Worm (Caenorhabditis elegans) whole organism, mixed stage, embryonic: ENCODE data around the gene htrl-1.

Experiments used
- M03D4.4 ChIP-seq: sonication (generic microtip); optimal IDR thresholded peaks from 2 replicates; lab custom pipeline; 2017; ENCODE audit warnings: mild to moderate bottlenecking, missing genetic modification characterization, missing compliant biosample characterization
- blmp-1 ChIP-seq: fragments of 150-350 bp; optimal IDR thresholded peaks from 2 replicates; lab custom pipeline; 2014; ENCODE audit warnings: missing biosample characterization, missing genetic modification characterization
- ceh-39 ChIP-seq: fragments of 150-350 bp; optimal IDR thresholded peaks from 2 replicates; lab custom pipeline; 2014; ENCODE audit warnings: missing biosample characterization, missing genetic modification characterization
- ceh-43 ChIP-seq: fragments of 200-800 bp; sonication (Bioruptor generic); optimal IDR thresholded peaks from 2 replicates; lab custom pipeline; 2018; ENCODE audit warnings: mild to moderate bottlenecking, missing genetic modification characterization, moderate library complexity, missing compliant biosample characterization
- ceh-83 ChIP-seq: fragments of 200-800 bp; sonication (Bioruptor generic); optimal IDR thresholded peaks from 2 replicates; lab custom pipeline; 2018; ENCODE audit warnings: mild to moderate bottlenecking, missing genetic modification characterization, missing compliant biosample characterization
- ces-1 ChIP-seq: fragments of 150-350 bp; optimal IDR thresholded peaks from 2 replicates; lab custom pipeline; 2014; ENCODE audit warnings: missing biosample characterization, missing genetic modification reagents, missing genetic modification characterization
- cnd-1 ChIP-seq: fragments of 200-800 bp; sonication (Bioruptor generic); optimal IDR thresholded peaks from 2 replicates; lab custom pipeline; 2018; ENCODE audit warnings: mild to moderate bottlenecking, missing genetic modification characterization, missing compliant biosample characterization
- drap-1 ChIP-seq: fragments of 200-800 bp; sonication (Bioruptor generic); optimal IDR thresholded peaks from 3 replicates; lab custom pipeline; 2018; ENCODE audit warnings: mild to moderate bottlenecking, missing genetic modification characterization, missing compliant biosample characterization
- elt-1 ChIP-seq: sonication (generic microtip); optimal IDR thresholded peaks from 2 replicates; lab custom pipeline; 2017; ENCODE audit warnings: missing genetic modification characterization, mild to moderate bottlenecking, missing compliant biosample characterization, antibody characterized with exemption, moderate library complexity, borderline replicate concordance; ENCODE audit not compliant: insufficient read depth
- elt-3 ChIP-seq: fragments of 150-350 bp; optimal IDR thresholded peaks from 2 replicates; lab custom pipeline; 2014; ENCODE audit warnings: missing biosample characterization, missing genetic modification characterization
- flh-1 ChIP-seq: fragments of 200-800 bp; sonication (Bioruptor generic); optimal IDR thresholded peaks from 2 replicates; lab custom pipeline; 2018; ENCODE audit warnings: mild to moderate bottlenecking, missing genetic modification characterization, moderate library complexity, missing compliant biosample characterization
- ham-2 ChIP-seq: fragments of 200-800 bp; sonication (Bioruptor generic); optimal IDR thresholded peaks from 2 replicates; lab custom pipeline; 2018; ENCODE audit warnings: mild to moderate bottlenecking, missing genetic modification characterization, missing compliant biosample characterization
- hlh-1 ChIP-seq: fragments of 150-350 bp; optimal IDR thresholded peaks from 2 replicates; lab custom pipeline; 2014; ENCODE audit warnings: missing biosample characterization, missing genetic modification reagents, missing genetic modification characterization
- lin-13 ChIP-seq: fragments of 150-350 bp; optimal IDR thresholded peaks from 2 replicates; lab custom pipeline; 2014; ENCODE audit warnings: missing biosample characterization, missing genetic modification characterization
- lin-32 ChIP-seq: fragments of 200-800 bp; sonication (Bioruptor generic); optimal IDR thresholded peaks from 2 replicates; lab custom pipeline; 2018; ENCODE audit warnings: mild to moderate bottlenecking, missing genetic modification characterization, missing compliant biosample characterization
- lsy-2 ChIP-seq: fragments of 150-350 bp; optimal IDR thresholded peaks from 2 replicates; lab custom pipeline; 2014; ENCODE audit warnings: missing biosample characterization, missing genetic modification characterization
- mab-5 ChIP-seq: fragments of 150-350 bp; optimal IDR thresholded peaks from 2 replicates; lab custom pipeline; 2014; ENCODE audit warnings: missing biosample characterization, missing genetic modification characterization
- mep-1 ChIP-seq: fragments of 150-350 bp; optimal IDR thresholded peaks from 2 replicates; lab custom pipeline; 2017; ENCODE audit warnings: missing biosample characterization, missing genetic modification reagents, missing genetic modification characterization, inconsistent platforms
- mls-2 ChIP-seq: sonication (generic microtip); optimal IDR thresholded peaks from 2 replicates; lab custom pipeline; 2016; ENCODE audit warnings: mild to moderate bottlenecking, missing genetic modification characterization, moderate library complexity, missing compliant biosample characterization
- nhr-12 ChIP-seq: fragments of 150-350 bp; optimal IDR thresholded peaks from 2 replicates; lab custom pipeline; 2014; ENCODE audit warnings: missing biosample characterization, missing genetic modification characterization
- pha-4 ChIP-seq: fragments of 150-350 bp; optimal IDR thresholded peaks from 2 replicates; lab custom pipeline; 2018; ENCODE audit warnings: missing biosample characterization, missing genetic modification reagents, missing genetic modification characterization
- sem-2 ChIP-seq: fragments of 200-800 bp; sonication (Bioruptor generic); optimal IDR thresholded peaks from 2 replicates; lab custom pipeline; 2018; ENCODE audit warnings: mild to moderate bottlenecking, missing genetic modification characterization, missing compliant biosample characterization
- sptf-1 ChIP-seq: sonication (generic microtip); optimal IDR thresholded peaks from 2 replicates; lab custom pipeline; 2017; ENCODE audit warnings: mild to moderate bottlenecking, missing genetic modification characterization, moderate library complexity, missing compliant biosample characterization
- tbx-8 ChIP-seq: fragments of 200-800 bp; sonication (Bioruptor generic); optimal IDR thresholded peaks from 2 replicates; lab custom pipeline; 2018; ENCODE audit warnings: mild to moderate bottlenecking, missing genetic modification characterization, moderate library complexity, missing compliant biosample characterization
- unc-120 ChIP-seq: sonication (generic microtip); optimal IDR thresholded peaks from 2 replicates; lab custom pipeline; 2017; ENCODE audit warnings: missing genetic modification characterization, missing compliant biosample characterization; ENCODE audit not compliant: poor library complexity, severe bottlenecking
- unc-39 ChIP-seq: fragments of 150-350 bp; optimal IDR thresholded peaks from 2 replicates; lab custom pipeline; 2014; ENCODE audit warnings: missing biosample characterization, missing genetic modification characterization
- unc-62 ChIP-seq: fragments of 150-350 bp; optimal IDR thresholded peaks from 2 replicates; lab custom pipeline; 2014; ENCODE audit warnings: missing biosample characterization, missing genetic modification reagents, missing genetic modification characterization
- ztf-11 ChIP-seq: fragments of 150-350 bp; optimal IDR thresholded peaks from 2 replicates; lab custom pipeline; 2014; ENCODE audit warnings: missing biosample characterization, missing genetic modification characterization

Gene htrl-1

DNA sequence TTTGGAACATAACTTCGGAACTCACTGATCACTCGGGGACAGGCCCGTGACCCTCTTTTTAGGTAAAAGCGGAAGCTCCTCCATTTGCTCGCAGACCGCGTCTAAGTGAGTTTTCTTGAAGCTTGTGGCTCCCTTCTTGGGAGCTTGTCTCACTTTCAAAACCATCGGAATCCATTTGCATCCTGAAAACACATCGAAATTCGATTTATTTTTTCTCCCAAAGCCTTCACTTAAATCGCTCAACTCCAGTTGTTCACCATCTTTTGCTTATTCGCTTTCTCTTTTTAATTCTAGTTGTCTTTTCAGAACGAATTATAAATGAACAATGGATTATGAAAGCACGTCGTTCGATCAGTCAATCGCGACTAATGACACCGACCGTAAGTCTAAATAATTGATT, 36.9 kb downstream of the htrl-1 start, which contains the start of gene T11F9.1:
TSS of gene T11F9.1 (plus strand) at position 301 of the 400 bp plus-strand sequence.
- no peak for TF ChIP-seq mep-1 (tag; lab: Kevin White, UChicago)
- no peak for TF ChIP-seq mab-5 (tag; lab: Kevin White, UChicago)
- no peak for TF ChIP-seq tbx-8
- no peak for TF ChIP-seq mls-2
- no peak for TF ChIP-seq ceh-83 (GFP tag; lab: Kevin White, UChicago)
- TF ChIP-seq lsy-2: no peak
- TF ChIP-seq blmp-1 (tag; lab: Kevin White, UChicago): no peak
- no peak for TF ChIP-seq flh-1 (GFP tag; lab: Kevin White, UChicago)
- TF ChIP-seq ceh-43 (GFP tag; lab: Kevin White, UChicago): no peak
- no peak for TF ChIP-seq elt-1 (tag; lab: Kevin White, UChicago)
- no peak for TF ChIP-seq hlh-1 (tag; lab: Kevin White, UChicago)
- no peak for TF ChIP-seq unc-62
- TF ChIP-seq ceh-39 (tag; lab: Kevin White, UChicago): no peak
- no peak for TF ChIP-seq ztf-11 (tag; lab: Kevin White, UChicago)
- TF ChIP-seq pha-4 (tag; lab: Kevin White, UChicago): no peak

DNA sequence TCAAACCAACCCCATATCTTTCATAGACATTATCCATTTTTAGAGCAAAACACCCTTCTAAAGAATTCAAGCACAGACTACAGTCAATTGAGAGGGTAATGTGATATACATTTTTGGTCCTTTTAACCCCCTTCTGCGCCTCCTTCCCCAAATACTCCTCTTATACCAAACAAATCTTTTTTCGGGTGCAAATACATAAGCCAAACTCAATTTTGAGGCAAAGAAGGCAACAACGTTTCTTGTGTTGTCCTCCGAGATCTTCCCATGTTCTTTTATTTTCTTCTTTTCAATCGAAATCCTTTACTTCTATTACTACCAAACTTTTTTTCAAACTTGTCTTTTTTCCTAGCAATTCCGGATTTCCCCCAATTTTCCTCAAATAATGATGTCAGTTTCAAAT, 41.3 kb downstream of the htrl-1 start:
- TF ChIP-seq ces-1 (GFP tag; lab: Kevin White, UChicago) (peak; percentile 54), unc-120 (tag; lab: Kevin White, UChicago) (no peak)

DNA sequence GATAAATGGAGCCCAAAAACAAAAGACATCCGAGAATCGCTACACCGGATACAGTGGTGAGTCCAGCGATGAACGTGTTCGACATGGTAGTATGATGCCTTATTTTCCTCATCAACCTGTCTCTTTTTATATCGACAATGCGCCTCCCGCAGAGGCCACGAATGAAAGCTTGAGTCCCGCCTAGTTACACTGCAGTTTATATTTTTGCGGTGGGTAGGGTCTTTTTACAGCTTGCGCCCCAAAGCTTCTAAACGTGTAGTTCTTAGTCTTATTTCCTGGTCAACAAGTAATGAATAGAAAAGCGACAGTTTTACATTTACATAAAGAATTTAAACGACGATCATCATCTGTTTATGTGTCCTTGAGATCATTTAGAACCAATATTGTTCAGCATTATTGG, 45.9 kb downstream of the htrl-1 start, which contains the start of gene col-156:
TSS of gene col-156 (minus strand) at position 101 of the 400 bp plus-strand sequence.
- TF ChIP-seq elt-3: no peak
- no peak for TF ChIP-seq lin-32 (GFP tag; lab: Kevin White, UChicago)

DNA sequence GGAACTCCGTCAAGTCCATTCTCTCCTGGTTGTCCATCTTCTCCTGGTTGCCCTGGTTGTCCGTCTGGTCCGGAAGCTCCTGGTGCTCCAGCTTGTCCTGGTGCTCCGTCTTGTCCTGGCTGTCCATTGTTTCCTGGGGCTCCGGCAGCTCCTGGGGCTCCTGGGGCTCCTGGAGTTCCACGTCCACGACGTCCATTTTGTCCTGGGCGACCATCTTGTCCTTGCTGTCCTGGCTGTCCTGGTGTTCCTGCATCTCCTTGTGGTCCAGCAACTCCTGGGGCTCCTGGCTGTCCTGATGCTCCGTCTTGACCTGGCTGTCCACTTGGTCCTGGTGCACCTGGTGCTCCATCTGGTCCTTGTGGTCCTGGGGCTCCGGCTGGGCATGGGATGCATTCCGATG, 46.8 kb downstream of the htrl-1 start:
- TF ChIP-seq sem-2 (GFP tag; lab: Kevin White, UChicago) (no peak), lin-13 (tag; lab: Kevin White, UChicago) (no peak), pha-4 (tag; lab: Kevin White, UChicago) (no peak), M03D4.4 (tag; lab: Kevin White, UChicago) (no peak), ztf-11 (tag; lab: Kevin White, UChicago) (no peak), cnd-1 (tag; lab: Kevin White, UChicago) (no peak), ham-2 (no peak), ceh-43 (GFP tag; lab: Kevin White, UChicago) (no peak), ces-1 (GFP tag; lab: Kevin White, UChicago) (no peak), unc-39 (no peak), mab-5 (tag; lab: Kevin White, UChicago) (no peak)

DNA sequence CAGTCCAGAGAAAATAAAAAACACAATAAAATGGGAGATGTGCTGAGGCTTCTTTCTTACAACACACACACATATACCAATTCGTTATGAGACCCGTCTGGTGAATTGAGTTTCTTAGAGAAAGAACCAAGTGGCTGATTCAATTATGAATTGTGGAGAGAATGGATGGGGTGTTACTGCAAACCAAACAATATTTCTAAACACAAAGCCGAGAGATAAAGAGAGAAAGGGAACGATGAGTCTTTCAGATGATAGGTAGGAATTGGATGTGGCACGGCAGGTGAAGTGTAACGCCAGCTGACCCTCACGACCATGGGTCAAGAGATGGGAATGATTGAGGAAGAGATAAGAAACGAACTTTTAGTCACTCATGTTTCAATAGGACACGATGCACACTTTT, 49.9 kb downstream of the htrl-1 start, which contains the start of gene mig-17:
TSS of gene mig-17 (plus strand) at position 389 of the 400 bp plus-strand sequence.
- TF ChIP-seq unc-62 (peak; percentile 12), hlh-1 (tag; lab: Kevin White, UChicago) (peak; percentile 91), sptf-1 (tag; lab: Kevin White, UChicago) (no peak), ces-1 (GFP tag; lab: Kevin White, UChicago) (peak; percentile 94)

DNA sequence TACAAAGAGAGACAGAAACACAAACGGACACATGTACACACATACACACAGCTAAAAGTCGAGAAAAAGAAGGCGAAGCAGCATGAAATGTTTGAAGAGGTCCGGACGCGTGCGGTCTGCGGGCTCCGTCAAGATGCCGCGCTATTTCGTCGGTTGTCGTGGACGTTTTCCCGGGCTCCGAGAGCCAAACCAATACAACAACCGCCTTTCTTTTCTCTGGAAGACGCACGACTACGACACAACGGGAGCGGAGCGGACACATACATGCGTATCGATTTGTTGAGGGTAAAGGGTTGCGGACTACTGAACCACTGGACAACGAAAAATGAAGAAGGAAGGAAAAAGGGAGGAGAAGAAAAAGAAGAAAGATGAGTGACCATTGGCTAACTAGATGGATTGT, 50.8 kb downstream of the htrl-1 start:
- TF ChIP-seq drap-1 (GFP tag; lab: Kevin White, UChicago) (peak; percentile 12), tbx-8 (no peak), M03D4.4 (tag; lab: Kevin White, UChicago) (peak; percentile 4), mls-2 (peak; percentile 4), nhr-12 (tag; lab: Kevin White, UChicago) (no peak), ces-1 (GFP tag; lab: Kevin White, UChicago) (peak; percentile 44)
